Fruit fly (Drosophila melanogaster): ENCODE data around the gene CG4619.

The CG4619 gene

dm6 chr2L:9937908-9938307, 755 bp upstream of the CG4619 start, which contains the start of gene Arglu1 (continued):
- TF ChIP-seq CG2712 (tag; optimal IDR thresholded peaks at IDR 0.05) = peak; percentile 28
- TF ChIP-seq crc (GFP tag; optimal IDR thresholded peaks at IDR 0.05) = no peak
- TF ChIP-seq slbo (GFP tag; IDR thresholded peaks at IDR 0.05) = peak; percentile 36; the same call in 1 of the 2 replicates
- TF ChIP-seq Sry-δ (GFP tag; optimal IDR thresholded peaks at IDR 0.05) = peak; percentile 2
- TF ChIP-seq D19B (GFP tag; optimal IDR thresholded peaks at IDR 0.05) = no peak
- TF ChIP-seq CG4424 (GFP tag; optimal IDR thresholded peaks at IDR 0.05) = no peak
- TF ChIP-seq dpn (GFP tag; optimal IDR thresholded peaks at IDR 0.05) = no peak
- no peak for TF ChIP-seq her (GFP tag; optimal IDR thresholded peaks at IDR 0.05)
- peak; percentile 55 for TF ChIP-seq YL-1 (GFP tag; optimal IDR thresholded peaks at IDR 0.05)
- peak; percentile 57; the same call in 1 of the 2 replicates for TF ChIP-seq sob (GFP tag; IDR thresholded peaks at IDR 0.05)
- no peak for TF ChIP-seq maf-S (GFP tag; optimal IDR thresholded peaks at IDR 0.05)
- no peak for TF ChIP-seq Asciz (GFP tag; optimal IDR thresholded peaks at IDR 0.05)
- no peak for TF ChIP-seq hkb (optimal IDR thresholded peaks at IDR 0.05)
- TF ChIP-seq hkb (GFP tag; IDR thresholded peaks at IDR 0.05) = peak; percentile 28; the same call in 1 of the 2 replicates
- TF ChIP-seq Sin3A (optimal IDR thresholded peaks at IDR 0.05) = peak; percentile 18
- no peak for TF ChIP-seq Optix (GFP tag; IDR thresholded peaks at IDR 0.05)
- peak in 1 of 2 experiments; percentile 81 for TF ChIP-seq Pdp1 (GFP tag; optimal IDR thresholded peaks at IDR 0.05)
- no peak for TF ChIP-seq hth (optimal IDR thresholded peaks at IDR 0.05)
- peak; percentile 63; the same call in 1 of the 3 replicates for TF ChIP-seq CG11456 (GFP tag; IDR thresholded peaks at IDR 0.05)
- no peak for TF ChIP-seq da (GFP tag; optimal IDR thresholded peaks at IDR 0.05)
- TF ChIP-seq CG10267 (tag; optimal IDR thresholded peaks at IDR 0.05) = peak; percentile 86
- TF ChIP-seq CG2129 (GFP tag; IDR thresholded peaks at IDR 0.05; ENCODE audit: partially characterized antibody) = no peak
- TF ChIP-seq Dll (GFP tag; IDR thresholded peaks at IDR 0.05; ENCODE audit: partially characterized antibody) = 0 out of 4 replicates have a peak, but pooled peaks have one; percentile 31
- TF ChIP-seq Xrp1 (GFP tag; IDR thresholded peaks at IDR 0.05) = 0 out of 2 replicates have a peak, but pooled peaks have one; percentile 15
- no peak for TF ChIP-seq org-1 (GFP tag; optimal IDR thresholded peaks at IDR 0.05)
- peak; percentile 67 for TF ChIP-seq gfzf (GFP tag; optimal IDR thresholded peaks at IDR 0.05)
- no peak for TF ChIP-seq CG1647 (GFP tag; optimal IDR thresholded peaks at IDR 0.05)
- TF ChIP-seq CHES-1-like (GFP tag; optimal IDR thresholded peaks at IDR 0.05) = peak; percentile 39
- TF ChIP-seq luna (GFP tag; optimal IDR thresholded peaks at IDR 0.05) = no peak
- peak; percentile 77 for TF ChIP-seq CG32772 (GFP tag; IDR thresholded peaks at IDR 0.05)
- no peak for TF ChIP-seq Oaz (GFP tag; IDR thresholded peaks at IDR 0.05)
- peak; percentile 0 for TF ChIP-seq CG2116 (GFP tag; optimal IDR thresholded peaks at IDR 0.05)
- TF ChIP-seq trem (tag; optimal IDR thresholded peaks at IDR 0.05) = peak; percentile 8
- TF ChIP-seq ro (GFP tag; IDR thresholded peaks at IDR 0.05) = no peak
- TF ChIP-seq en (GFP tag; optimal IDR thresholded peaks at IDR 0.05) = no peak
- TF ChIP-seq tgo (GFP tag; IDR thresholded peaks at IDR 0.05) = peak; percentile 28; the same call in 1 of the 3 replicates
- peak; percentile 22 for TF ChIP-seq tin (GFP tag; optimal IDR thresholded peaks at IDR 0.05)
- TF ChIP-seq chm (GFP tag; IDR thresholded peaks at IDR 0.05) = no peak
- TF ChIP-seq CG10209 (GFP tag; optimal IDR thresholded peaks at IDR 0.05) = no peak
- TF ChIP-seq zfh2 (GFP tag; optimal IDR thresholded peaks at IDR 0.05) = peak; percentile 58
- TF ChIP-seq CG7928 (GFP tag; optimal IDR thresholded peaks at IDR 0.05) = no peak
- peak; percentile 3 for TF ChIP-seq lilli (GFP tag; optimal IDR thresholded peaks at IDR 0.05)
- TF ChIP-seq row (GFP tag; IDR thresholded peaks at IDR 0.05) = 0 out of 3 replicates have a peak, but pooled peaks have one; percentile 25
- TF ChIP-seq ash1 (GFP tag; optimal IDR thresholded peaks at IDR 0.05) = no peak
- peak; percentile 26; the same call in 1 of the 2 replicates for TF ChIP-seq lmd (GFP tag; IDR thresholded peaks at IDR 0.05)
- TF ChIP-seq lbe (GFP tag; optimal IDR thresholded peaks at IDR 0.05) = peak; percentile 29
- peak; percentile 64; the same call in 1 of the 3 replicates for TF ChIP-seq CG34422 (GFP tag; IDR thresholded peaks at IDR 0.05)
- peak; percentile 52 for TF ChIP-seq stwl (tag; optimal IDR thresholded peaks at IDR 0.05)
- peak; percentile 5 for TF ChIP-seq Dad (GFP tag; optimal IDR thresholded peaks at IDR 0.05)
- peak; percentile 38 for TF ChIP-seq HmgZ (tag; optimal IDR thresholded peaks at IDR 0.05)
- TF ChIP-seq vvl (GFP tag; IDR thresholded peaks at IDR 0.05) = 0 out of 2 replicates have a peak, but pooled peaks have one; percentile 35
- TF ChIP-seq jing (GFP tag; optimal IDR thresholded peaks at IDR 0.05) = no peak
